Worm (Caenorhabditis elegans): Measurements from ENCODE around the gene asp-17.

Gene asp-17

ce11 chrV:19063326-19063725, 26.2 kb upstream of the asp-17 start:
- TF ChIP-seq npax-4 (tag; optimal IDR thresholded peaks at IDR 0.05) (no peak), F13H6.1 (tag; optimal IDR thresholded peaks at IDR 0.05) (no peak), lin-11 (tag; optimal IDR thresholded peaks at IDR 0.05) (no peak), sdc-2 (tag; optimal IDR thresholded peaks at IDR 0.05) (no peak), mec-3 (tag; optimal IDR thresholded peaks at IDR 0.05; ENCODE audit: borderline replicate concordance) (no peak), elt-2 (tag; optimal IDR thresholded peaks at IDR 0.05) (no peak), madf-2 (tag; optimal IDR thresholded peaks at IDR 0.05) (no peak), sox-2 (GFP tag; IDR thresholded peaks at IDR 0.05) (no peak), ref-2 (tag; optimal IDR thresholded peaks at IDR 0.05) (no peak), fkh-10 (GFP tag; optimal IDR thresholded peaks at IDR 0.05) (no peak), ceh-18 (tag; optimal IDR thresholded peaks at IDR 0.05) (no peak), fkh-6 (tag; optimal IDR thresholded peaks at IDR 0.05) (no peak)

ce11 chrV:19059873-19060272, 22.8 kb upstream of the asp-17 start, which contains the start of gene twk-46:
TSS of gene twk-46 (plus strand) at chrV:19060173.
- TF ChIP-seq ceh-22 (tag; optimal IDR thresholded peaks at IDR 0.05): no peak
- TF ChIP-seq T23F11.4 (GFP tag; optimal IDR thresholded peaks at IDR 0.05): no peak
- no peak for TF ChIP-seq unc-42 (tag; optimal IDR thresholded peaks at IDR 0.05)
- TF ChIP-seq ztf-16 (tag; optimal IDR thresholded peaks at IDR 0.05): no peak

ce11 chrV:19058086-19058485, 21.0 kb upstream of the asp-17 start:
- no peak for TF ChIP-seq C38D4.7 (GFP tag; optimal IDR thresholded peaks at IDR 0.05)
- peak; percentile 7 for TF ChIP-seq unc-42 (tag; optimal IDR thresholded peaks at IDR 0.05)

ce11 chrV:19057602-19058001, 20.5 kb upstream of the asp-17 start:
- TF ChIP-seq ets-4 (tag; optimal IDR thresholded peaks at IDR 0.05) (no peak), K02D7.2 (tag; optimal IDR thresholded peaks at IDR 0.05) (no peak), nhr-232 (tag; optimal IDR thresholded peaks at IDR 0.05) (no peak), eyg-1 (tag; optimal IDR thresholded peaks at IDR 0.05) (no peak)

ce11 chrV:19053281-19053680, 16.2 kb upstream of the asp-17 start:
- TF ChIP-seq sox-2 (GFP tag; IDR thresholded peaks at IDR 0.05): no peak
- no peak for TF ChIP-seq ceh-18 (tag; optimal IDR thresholded peaks at IDR 0.05)
- peak; percentile 42 for TF ChIP-seq elt-2 (tag; optimal IDR thresholded peaks at IDR 0.05)

ce11 chrV:19051425-19051824, 14.3 kb upstream of the asp-17 start:
- no peak for TF ChIP-seq ceh-31 (tag; optimal IDR thresholded peaks at IDR 0.05)
- no peak for TF ChIP-seq sox-2 (GFP tag; IDR thresholded peaks at IDR 0.05)
- TF ChIP-seq ttx-3 (tag; optimal IDR thresholded peaks at IDR 0.05): no peak
- TF ChIP-seq rnt-1 (tag; optimal IDR thresholded peaks at IDR 0.05): no peak
- no peak for TF ChIP-seq pha-4 (tag; optimal IDR thresholded peaks at IDR 0.05)
- no peak for TF ChIP-seq tbx-2 (tag; optimal IDR thresholded peaks at IDR 0.05)
- TF ChIP-seq fkh-10 (GFP tag; optimal IDR thresholded peaks at IDR 0.05): no peak
- TF ChIP-seq ceh-45 (GFP tag; IDR thresholded peaks at IDR 0.05): no peak
- no peak for TF ChIP-seq ets-4 (tag; optimal IDR thresholded peaks at IDR 0.05)

ce11 chrV:19050888-19051287, 13.8 kb upstream of the asp-17 start:
- TF ChIP-seq odd-2 (tag; optimal IDR thresholded peaks at IDR 0.05): no peak
- no peak for TF ChIP-seq F13H6.1 (tag; optimal IDR thresholded peaks at IDR 0.05)
- no peak for TF ChIP-seq ceh-45 (GFP tag; IDR thresholded peaks at IDR 0.05)
- TF ChIP-seq K09A11.1 (tag; optimal IDR thresholded peaks at IDR 0.05; ENCODE audit: insufficient read depth): no peak
- no peak for TF ChIP-seq hlh-30 (tag; optimal IDR thresholded peaks at IDR 0.05; ENCODE audit: insufficient read depth)
- no peak for TF ChIP-seq fkh-6 (tag; optimal IDR thresholded peaks at IDR 0.05)
- no peak for TF ChIP-seq zip-5 (tag; optimal IDR thresholded peaks at IDR 0.05)
- no peak for TF ChIP-seq Y22D7AL.16 (tag; optimal IDR thresholded peaks at IDR 0.05)
- no peak for TF ChIP-seq pha-2 (tag; optimal IDR thresholded peaks at IDR 0.05)
- no peak for TF ChIP-seq pag-3 (tag; optimal IDR thresholded peaks at IDR 0.05; ENCODE audit: borderline replicate concordance)
- no peak for TF ChIP-seq rnt-1 (tag; optimal IDR thresholded peaks at IDR 0.05)
